Worm (Caenorhabditis elegans): ENCODE results near the gene ugt-13.

Gene ugt-13

DNA sequence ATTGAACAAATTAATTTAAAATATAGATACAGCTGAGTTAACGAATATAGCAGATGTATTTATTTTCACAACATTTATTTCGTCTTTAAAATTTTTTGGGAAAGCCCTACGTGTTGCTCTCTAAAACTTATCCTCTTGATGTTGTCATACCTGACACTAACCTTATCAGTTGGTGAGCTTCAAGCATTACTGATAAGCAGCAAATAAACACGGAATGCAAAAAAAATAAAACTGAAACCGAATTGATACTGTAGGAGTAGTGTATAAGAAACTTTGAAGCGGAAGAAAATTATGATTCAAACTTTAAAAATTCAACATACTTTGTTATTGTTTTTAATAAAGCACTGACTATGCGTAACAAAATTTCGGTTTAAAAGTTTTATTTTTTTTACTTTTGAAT is 26.4 kb downstream of the ugt-13 start:
- no peak for TF ChIP-seq unc-39 (tag; optimal IDR thresholded peaks at IDR 0.05)
- peak; percentile 68 for TF ChIP-seq pqm-1 (tag; optimal IDR thresholded peaks at IDR 0.05)

DNA sequence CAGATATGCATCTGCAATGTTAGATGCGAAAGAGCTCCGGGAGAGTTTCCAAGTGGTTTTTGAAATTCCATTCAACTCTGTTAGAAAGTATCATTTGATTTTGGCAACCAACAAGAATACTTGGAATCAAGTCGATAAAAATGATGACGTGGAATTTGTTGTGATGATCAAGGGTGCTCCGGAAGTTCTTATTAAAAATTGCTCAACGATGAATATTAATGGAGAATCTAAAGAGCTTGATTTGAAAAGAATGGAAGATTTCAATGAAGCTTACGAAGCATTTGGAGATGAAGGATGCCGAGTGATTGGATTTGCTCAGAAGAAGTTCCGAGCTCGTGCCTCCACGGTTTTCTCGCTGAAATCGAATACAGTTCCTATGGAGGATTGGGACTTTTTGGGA is 28.7 kb downstream of the ugt-13 start:
- TF ChIP-seq unc-62 (GFP tag; optimal IDR thresholded peaks at IDR 0.05 in 1 of 2) = peak in 1 of 2 experiments; percentile 95
- TF ChIP-seq unc-62 (tag; optimal IDR thresholded peaks at IDR 0.05) = no peak
- TF ChIP-seq attf-4 (tag; optimal IDR thresholded peaks at IDR 0.05) = no peak

DNA sequence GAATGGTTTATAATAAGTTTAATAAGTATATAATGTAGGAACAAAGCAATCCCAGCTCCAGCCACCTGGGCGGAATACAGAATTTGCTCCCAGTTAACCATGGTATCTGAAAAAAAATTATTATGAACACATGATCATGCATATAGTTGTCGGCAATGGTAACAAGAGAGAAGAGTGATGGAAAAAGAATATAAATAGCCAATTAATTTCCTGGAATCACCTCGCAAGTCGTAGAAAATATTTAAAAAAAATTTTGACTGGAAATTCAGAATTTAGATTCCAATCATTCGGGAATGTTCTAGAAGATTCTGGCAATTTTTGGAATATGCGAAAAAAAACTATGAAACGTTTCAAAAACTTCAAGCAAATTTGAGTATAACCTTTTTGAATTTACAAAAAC is 35.5 kb downstream of the ugt-13 start, which contains the start of gene str-211:
Gene str-211, minus strand, starts transcription at position 101 of the 400 bp plus-strand sequence.
- TF ChIP-seq ZK337.2 (GFP tag; IDR thresholded peaks at IDR 0.05) (no peak), fos-1 (tag; optimal IDR thresholded peaks at IDR 0.05) (no peak), skn-1 (tag; optimal IDR thresholded peaks at IDR 0.05) (no peak), spr-3 (GFP tag; optimal IDR thresholded peaks at IDR 0.05) (no peak), hmg-1.1 (GFP tag; IDR thresholded peaks at IDR 0.05) (no peak), R02D3.7 (tag; optimal IDR thresholded peaks at IDR 0.05) (no peak), lim-7 (GFP tag; IDR thresholded peaks at IDR 0.05) (no peak), rbr-2 (tag; optimal IDR thresholded peaks at IDR 0.05) (no peak), T20F7.1 (GFP tag; optimal IDR thresholded peaks at IDR 0.05) (no peak), cey-2 (tag; optimal IDR thresholded peaks at IDR 0.05; ENCODE audit: borderline replicate concordance, insufficient read depth) (no peak), madf-5 (GFP tag; IDR thresholded peaks at IDR 0.05) (no peak), F37D6.2 (tag; optimal IDR thresholded peaks at IDR 0.05) (no peak)

DNA sequence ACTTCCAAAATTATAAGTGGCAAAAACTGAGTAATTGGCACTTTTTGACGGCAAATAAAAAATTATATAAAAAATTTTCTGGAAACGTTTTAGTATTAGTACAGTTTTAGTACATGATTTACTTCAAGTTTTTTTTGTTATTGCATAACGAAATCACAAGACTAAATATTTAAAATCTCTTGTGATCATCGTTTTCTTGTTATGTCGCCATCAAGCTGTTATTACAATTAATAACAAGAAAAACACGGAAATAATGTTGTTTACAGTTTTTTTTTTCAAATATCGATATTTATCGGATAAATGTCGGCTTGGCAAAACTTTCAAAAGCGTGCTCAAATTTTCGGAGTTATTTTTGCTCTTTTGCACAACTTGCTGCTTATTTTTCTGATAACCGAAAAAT is 40.0 kb downstream of the ugt-13 start, which contains the start of gene str-209:
Gene str-209, plus strand, starts transcription at position 301 of the 400 bp plus-strand sequence.
- TF ChIP-seq lin-38 (GFP tag; IDR thresholded peaks at IDR 0.05) = no peak
- TF ChIP-seq lin-1 (GFP tag; IDR thresholded peaks at IDR 0.05) = no peak
- TF ChIP-seq lim-7 (GFP tag; IDR thresholded peaks at IDR 0.05) = no peak
- TF ChIP-seq tag-97 (GFP tag; IDR thresholded peaks at IDR 0.05) = no peak
- TF ChIP-seq unc-62 (GFP tag; optimal IDR thresholded peaks at IDR 0.05 in 1 of 2) = no peak
- no peak for TF ChIP-seq unc-62 (tag; optimal IDR thresholded peaks at IDR 0.05)
- TF ChIP-seq daf-19 (GFP tag; conservative IDR thresholded peaks at IDR 0.05) = no peak
- no peak for TF ChIP-seq dmd-8 (GFP tag; IDR thresholded peaks at IDR 0.05)
- no peak for TF ChIP-seq lir-3 (tag; optimal IDR thresholded peaks at IDR 0.05)
- TF ChIP-seq skn-1 (tag; optimal IDR thresholded peaks at IDR 0.05) = no peak
- no peak for TF ChIP-seq rbr-2 (tag; optimal IDR thresholded peaks at IDR 0.05)
- no peak for TF ChIP-seq zip-11 (GFP tag; IDR thresholded peaks at IDR 0.05)
- no peak for TF ChIP-seq lsy-2 (tag; optimal IDR thresholded peaks at IDR 0.05)
- TF ChIP-seq D1046.2 (GFP tag; IDR thresholded peaks at IDR 0.05) = no peak
- TF ChIP-seq lin-29 (GFP tag; IDR thresholded peaks at IDR 0.05) = no peak
- TF ChIP-seq egl-27 (tag; optimal IDR thresholded peaks at IDR 0.05) = no peak
- TF ChIP-seq ama-1 (optimal IDR thresholded peaks at IDR 0.05) = no peak
- no peak for TF ChIP-seq F44E2.7 (GFP tag; IDR thresholded peaks at IDR 0.05)

DNA sequence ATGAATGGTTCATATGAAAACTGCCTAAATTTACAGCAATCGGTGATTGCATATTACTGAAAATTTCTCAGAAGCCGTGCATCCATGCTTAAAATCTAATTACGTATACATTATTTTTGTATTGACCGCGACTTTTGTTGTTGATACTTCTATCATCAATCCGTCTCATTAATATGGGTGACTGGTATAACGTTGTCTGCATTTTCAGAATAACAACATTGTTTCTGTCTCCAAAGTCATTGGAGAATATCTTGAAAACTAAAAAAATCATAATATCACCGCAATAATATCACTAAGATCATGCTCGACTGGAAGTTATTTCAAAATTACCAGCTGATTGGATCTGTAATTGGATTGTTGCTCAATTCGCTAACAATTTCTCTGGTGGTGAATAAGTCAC is 42.8 kb downstream of the ugt-13 start, which contains the start of gene str-207:
Gene str-207, plus strand, starts transcription at position 301 of the 400 bp plus-strand sequence.
- TF ChIP-seq hmg-1.1 (GFP tag; IDR thresholded peaks at IDR 0.05) = no peak
- no peak for TF ChIP-seq sdz-12 (GFP tag; optimal IDR thresholded peaks at IDR 0.05)
- no peak for TF ChIP-seq lin-29 (GFP tag; IDR thresholded peaks at IDR 0.05)

DNA sequence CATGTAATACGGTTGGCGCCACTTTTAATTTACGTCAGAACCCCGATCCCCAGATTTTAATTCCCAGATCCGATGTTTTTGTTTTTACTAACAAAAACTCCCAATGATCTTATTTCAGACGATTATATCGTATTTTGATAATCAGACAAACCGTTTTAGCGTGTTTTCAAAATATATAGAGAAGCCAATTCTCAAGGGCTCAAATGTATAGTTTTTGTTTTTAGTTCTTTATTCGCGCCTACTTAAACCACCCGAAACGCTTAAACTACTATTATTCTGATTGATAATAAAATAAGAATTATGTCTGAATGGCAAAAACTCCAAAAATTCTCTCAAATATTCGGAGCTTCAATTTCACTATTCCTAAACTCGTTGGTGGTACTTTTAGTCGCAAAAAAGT is 47.8 kb downstream of the ugt-13 start, which contains the start of gene str-208:
Gene str-208, plus strand, starts transcription at position 301 of the 400 bp plus-strand sequence.
- TF ChIP-seq duxl-1 (tag; optimal IDR thresholded peaks at IDR 0.05; ENCODE audit: poor library complexity) = no peak
- TF ChIP-seq aha-1 (tag) = peak; percentile 12
- no peak for TF ChIP-seq F10B5.3 (tag; optimal IDR thresholded peaks at IDR 0.05)
- no peak for TF ChIP-seq hlh-30 (tag; optimal IDR thresholded peaks at IDR 0.05; ENCODE audit: insufficient read depth)
- no peak for TF ChIP-seq zfp-2 (tag; optimal IDR thresholded peaks at IDR 0.05)

Measured in whole organism, L4 larva.